Fruit fly (Drosophila melanogaster) whole organism, pupa: Measurements from ENCODE around the gene CG43182.

ENCODE experiments used
- CG10348 ChIP-seq: fragments of 200-800 bp; sonication (Bioruptor generic); IDR thresholded peaks from 2 replicates; pipeline ENCODE4 v1.3.6; 2022; ENCODE audit warnings: missing biosample characterization, missing genetic modification characterization
- CG12605 ChIP-seq: fragments of 200-800 bp; sonication (Bioruptor generic); IDR thresholded peaks from 2 replicates; pipeline ENCODE4 v1.3.6; 2022; ENCODE audit warnings: missing biosample characterization, missing genetic modification characterization
- CG13204 ChIP-seq: fragments of 200-800 bp; sonication (Bioruptor generic); optimal IDR thresholded peaks from 2 replicates; lab custom pipeline; 2018; ENCODE audit warnings: missing biosample characterization, mild to moderate bottlenecking, missing genetic modification characterization, moderate library complexity
- CG14655 ChIP-seq: fragments of 200-800 bp; sonication (Bioruptor generic); optimal IDR thresholded peaks from 3 replicates; lab custom pipeline; 2017; ENCODE audit warnings: mild to moderate bottlenecking, missing biosample characterization, missing genetic modification reagents, missing genetic modification characterization
- CG15710 ChIP-seq: fragments of 200-800 bp; sonication (Bioruptor generic); optimal IDR thresholded peaks from 2 replicates; lab custom pipeline; 2018; ENCODE audit warnings: missing biosample characterization, mild to moderate bottlenecking, missing genetic modification characterization, moderate library complexity
- CG17806 ChIP-seq: fragments of 200-800 bp; sonication (Bioruptor generic); optimal IDR thresholded peaks from 2 replicates; lab custom pipeline; 2018; ENCODE audit warnings: missing biosample characterization, mild to moderate bottlenecking, missing genetic modification characterization, moderate library complexity
- CG32121 ChIP-seq: fragments of 200-800 bp; sonication (Bioruptor generic); IDR thresholded peaks from 2 replicates; pipeline ENCODE4 v1.3.6; 2022; ENCODE audit warnings: missing biosample characterization, missing genetic modification characterization
- CG34367 ChIP-seq: fragments of 200-800 bp; sonication (Bioruptor generic); optimal IDR thresholded peaks from 2 replicates; lab custom pipeline; 2018; ENCODE audit warnings: missing biosample characterization, mild to moderate bottlenecking, missing genetic modification characterization
- CG4496 ChIP-seq: fragments of 200-800 bp; sonication (Bioruptor generic); IDR thresholded peaks from 3 replicates; pipeline ENCODE4 v1.3.6; 2022; ENCODE audit warnings: missing biosample characterization, missing genetic modification characterization
- CG8159 ChIP-seq: fragments of 200-800 bp; sonication (Bioruptor generic); optimal IDR thresholded peaks from 3 replicates; lab custom pipeline; 2018; ENCODE audit warnings: missing biosample characterization, mild to moderate bottlenecking, missing genetic modification characterization, moderate library complexity
- CG8301 ChIP-seq: fragments of 200-800 bp; sonication (Bioruptor generic); optimal IDR thresholded peaks from 2 replicates; lab custom pipeline; 2018; ENCODE audit warnings: missing biosample characterization, mild to moderate bottlenecking, missing genetic modification characterization
- CG9948 ChIP-seq: fragments of 200-800 bp; sonication (Bioruptor generic); optimal IDR thresholded peaks from 2 replicates; lab custom pipeline; 2018; ENCODE audit warnings: missing biosample characterization, mild to moderate bottlenecking, missing genetic modification characterization, moderate library complexity
- D1 ChIP-seq: fragments of 200-800 bp; sonication (Bioruptor generic); optimal IDR thresholded peaks from 2 replicates; lab custom pipeline; 2018; ENCODE audit warnings: missing biosample characterization, mild to moderate bottlenecking, missing genetic modification characterization, moderate library complexity
- EcR ChIP-seq: fragments of 200-800 bp; sonication (Bioruptor generic); optimal IDR thresholded peaks from 3 replicates; lab custom pipeline; 2019; ENCODE audit warnings: missing biosample characterization, missing genetic modification characterization, mild to moderate bottlenecking, moderate library complexity, missing genetic modification reagents
- Ets98B ChIP-seq: fragments of 200-800 bp; sonication (Bioruptor generic); IDR thresholded peaks from 2 replicates; pipeline ENCODE4 v1.3.6; 2022; ENCODE audit warnings: missing biosample characterization, missing genetic modification characterization
- Pif1A ChIP-seq: fragments of 200-800 bp; sonication (Bioruptor generic); optimal IDR thresholded peaks from 3 replicates; lab custom pipeline; 2016; ENCODE audit warnings: missing biosample characterization, missing genetic modification characterization
- Pif1B ChIP-seq: fragments of 200-800 bp; sonication (Bioruptor generic); optimal IDR thresholded peaks from 3 replicates; lab custom pipeline; 2016; ENCODE audit warnings: missing biosample characterization, missing genetic modification characterization
- Snoo ChIP-seq: fragments of 200-800 bp; sonication (Bioruptor generic); optimal IDR thresholded peaks from 3 replicates; lab custom pipeline; 2017; ENCODE audit warnings: missing biosample characterization, mild to moderate bottlenecking, missing genetic modification characterization, inconsistent platforms
- fd96Ca ChIP-seq: fragments of 200-800 bp; sonication (Bioruptor generic); IDR thresholded peaks from 3 replicates; pipeline ENCODE4 v1.3.6; 2022; ENCODE audit warnings: missing biosample characterization, missing genetic modification characterization
- gl ChIP-seq: fragments of 200-800 bp; sonication (Bioruptor generic); optimal IDR thresholded peaks from 2 replicates; lab custom pipeline; 2018; ENCODE audit warnings: missing biosample characterization, mild to moderate bottlenecking, missing genetic modification characterization
- rn ChIP-seq: fragments of 200-800 bp; sonication (Bioruptor generic); IDR thresholded peaks from 2 replicates; pipeline ENCODE4 v1.3.6; 2022; ENCODE audit warnings: missing biosample characterization, missing genetic modification characterization

CG43182 gene

dm6 chrX:342422-343169 lies 10.3 kb upstream of the CG43182 start:
- TF ChIP-seq CG15710 = peak; percentile 70
- peak; percentile 31 for TF ChIP-seq Pif1A (GFP tag; lab: Kevin White, UChicago)
- no peak for TF ChIP-seq fd96Ca (GFP tag; lab: Robert Waterston, UW)
- no peak for TF ChIP-seq gl (tag; lab: Kevin White, UChicago)
- TF ChIP-seq CG14655 (GFP tag; lab: Kevin White, UChicago) = peak; percentile 48
- TF ChIP-seq CG12605 (GFP tag; lab: Robert Waterston, UW) = 0 out of 2 replicates have a peak, but pooled peaks have one; percentile 8
- 0 out of 3 replicates have a peak, but pooled peaks have one; percentile 19 for TF ChIP-seq CG4496 (GFP tag; lab: Robert Waterston, UW)
- TF ChIP-seq D1 (tag; lab: Kevin White, UChicago) = peak; percentile 48
- TF ChIP-seq CG13204 = no peak
- no peak for TF ChIP-seq rn (GFP tag; lab: Robert Waterston, UW)
- TF ChIP-seq CG10348 (GFP tag; lab: Robert Waterston, UW) = no peak
- TF ChIP-seq Snoo = peak; percentile 6
- peak; percentile 83 for TF ChIP-seq CG8159 (tag; lab: Kevin White, UChicago)
- TF ChIP-seq CG8301 (tag; lab: Kevin White, UChicago) = peak; percentile 33
- TF ChIP-seq CG9948 (tag; lab: Kevin White, UChicago) = peak; percentile 63
- peak; percentile 52 for TF ChIP-seq CG32121 (GFP tag; lab: Robert Waterston, UW)
- peak; percentile 34 for TF ChIP-seq EcR
- TF ChIP-seq Pif1B (GFP tag; lab: Kevin White, UChicago) = peak; percentile 54
- TF ChIP-seq CG34367 (tag; lab: Kevin White, UChicago) = peak; percentile 54
- no peak; the same call in 1 of the 2 replicates for TF ChIP-seq Ets98B (GFP tag; lab: Robert Waterston, UW)
- TF ChIP-seq CG17806 = peak; percentile 74
- TF ChIP-seq, all 21 proteins: peak for 15

dm6 chrX:345246-345645 lies 7.6 kb upstream of the CG43182 start:
- TF ChIP-seq fd96Ca (GFP tag; lab: Robert Waterston, UW) (peak; percentile 61; the same call in 2 of the 3 replicates), Pif1A (GFP tag; lab: Kevin White, UChicago) (peak; percentile 82), CG13204 (peak; percentile 53), Snoo (peak; percentile 31), CG17806 (peak; percentile 85), gl (tag; lab: Kevin White, UChicago) (peak; percentile 74), CG34367 (tag; lab: Kevin White, UChicago) (peak; percentile 80), CG8301 (tag; lab: Kevin White, UChicago) (peak; percentile 92), CG9948 (tag; lab: Kevin White, UChicago) (peak; percentile 84), CG8159 (tag; lab: Kevin White, UChicago) (peak; percentile 87), Ets98B (GFP tag; lab: Robert Waterston, UW) (peak; percentile 92), EcR (peak; percentile 63), CG4496 (GFP tag; lab: Robert Waterston, UW) (peak; percentile 95), rn (GFP tag; lab: Robert Waterston, UW) (peak; percentile 53; the same call in 1 of the 2 replicates), CG10348 (GFP tag; lab: Robert Waterston, UW) (peak; percentile 42; the same call in 1 of the 2 replicates), CG32121 (GFP tag; lab: Robert Waterston, UW) (peak; percentile 88), CG14655 (GFP tag; lab: Kevin White, UChicago) (peak; percentile 93), D1 (tag; lab: Kevin White, UChicago) (peak; percentile 75), CG15710 (peak; percentile 88), Pif1B (GFP tag; lab: Kevin White, UChicago) (peak; percentile 78), CG12605 (GFP tag; lab: Robert Waterston, UW) (peak; percentile 84)

- no peak for TF ChIP-seq CG14655 (GFP tag; lab: Kevin White, UChicago)
- TF ChIP-seq, all 21 proteins: peak for 0
Observed at dm6 chrX:350266-350665, 2.6 kb upstream of the CG43182 start, which contains the start of gene CG43181. Gene CG43181, plus strand, starts transcription at chrX:350566.

dm6 chrX:350970-351369 lies 1.9 kb upstream of the CG43182 start:
- TF ChIP-seq Pif1B (GFP tag; lab: Kevin White, UChicago) (no peak), CG8159 (tag; lab: Kevin White, UChicago) (no peak)

dm6 chrX:351599-351998 lies 1.3 kb upstream of the CG43182 start:
- no peak for TF ChIP-seq CG12605 (GFP tag; lab: Robert Waterston, UW)
- no peak for TF ChIP-seq CG9948 (tag; lab: Kevin White, UChicago)
- no peak for TF ChIP-seq CG8301 (tag; lab: Kevin White, UChicago)
- TF ChIP-seq rn (GFP tag; lab: Robert Waterston, UW) = no peak
- no peak for TF ChIP-seq D1 (tag; lab: Kevin White, UChicago)
- no peak for TF ChIP-seq fd96Ca (GFP tag; lab: Robert Waterston, UW)
- no peak for TF ChIP-seq CG10348 (GFP tag; lab: Robert Waterston, UW)
- no peak for TF ChIP-seq CG14655 (GFP tag; lab: Kevin White, UChicago)
- no peak for TF ChIP-seq CG8159 (tag; lab: Kevin White, UChicago)
- TF ChIP-seq Pif1B (GFP tag; lab: Kevin White, UChicago) = no peak
- no peak for TF ChIP-seq CG17806
- no peak for TF ChIP-seq Snoo
- no peak for TF ChIP-seq Ets98B (GFP tag; lab: Robert Waterston, UW)
- no peak for TF ChIP-seq gl (tag; lab: Kevin White, UChicago)
